Fruit fly (Drosophila melanogaster) whole organism, embryonic: ENCODE results near the gene Lerp.

Experiments used
- Antp ChIP-seq: fragments of 200-800 bp; sonication (Bioruptor generic); optimal IDR thresholded peaks from 3 replicates; lab custom pipeline; 2016; ENCODE audit warnings: missing biosample characterization, missing genetic modification characterization
- Asciz ChIP-seq: fragments of 200-800 bp; sonication (Bioruptor generic); optimal IDR thresholded peaks from 2 replicates; lab custom pipeline; 2017; ENCODE audit warnings: missing biosample characterization, mild to moderate bottlenecking, missing genetic modification characterization, missing genetic modification reagents
- B-H1 ChIP-seq: fragments of 200-800 bp; sonication (Bioruptor generic); IDR thresholded peaks from 3 replicates; pipeline ENCODE4 v1.3.6; 2022; ENCODE audit warnings: missing biosample characterization, missing genetic modification characterization
- BEAF-32 ChIP-seq: fragments of 200-800 bp; sonication (Bioruptor generic); optimal IDR thresholded peaks from 3 replicates; lab custom pipeline; 2017; ENCODE audit warnings: missing biosample characterization, missing genetic modification characterization, mild to moderate bottlenecking, moderate library complexity, missing genetic modification reagents
- CG10267 ChIP-seq: fragments of 200-800 bp; sonication (Bioruptor generic); optimal IDR thresholded peaks from 2 replicates; lab custom pipeline; 2018; ENCODE audit warnings: missing biosample characterization, mild to moderate bottlenecking, missing genetic modification characterization, moderate library complexity
- CG11247 ChIP-seq: fragments of 200-800 bp; sonication (Bioruptor generic); IDR thresholded peaks from 2 replicates; pipeline ENCODE4 v1.3.6; 2022; ENCODE audit warnings: missing biosample characterization, missing genetic modification characterization
- CG11456 ChIP-seq: fragments of 200-800 bp; sonication (Bioruptor generic); IDR thresholded peaks from 3 replicates; pipeline ENCODE4 v1.3.6; 2022; ENCODE audit warnings: missing biosample characterization, missing genetic modification characterization
- CG11504 ChIP-seq: fragments of 200-800 bp; sonication (Bioruptor generic); optimal IDR thresholded peaks from 3 replicates; lab custom pipeline; 2019; ENCODE audit warnings: missing biosample characterization, mild to moderate bottlenecking, missing genetic modification characterization, moderate library complexity
- CG12391 ChIP-seq: fragments of 200-800 bp; sonication (Bioruptor generic); optimal IDR thresholded peaks from 3 replicates; lab custom pipeline; 2018; ENCODE audit warnings: missing biosample characterization, mild to moderate bottlenecking, missing genetic modification characterization, moderate library complexity
- CG13287 ChIP-seq: fragments of 200-800 bp; sonication (Bioruptor generic); IDR thresholded peaks from 2 replicates; pipeline ENCODE4 v1.3.6; 2022; ENCODE audit warnings: missing biosample characterization, missing genetic modification characterization; ENCODE audit not compliant: partially characterized antibody
- CG14050 ChIP-seq: fragments of 200-800 bp; sonication (Bioruptor generic); IDR thresholded peaks from 3 replicates; pipeline ENCODE4 v1.3.6; 2022; ENCODE audit warnings: missing biosample characterization, missing genetic modification characterization
- CG14710 ChIP-seq: fragments of 200-800 bp; sonication (Bioruptor generic); optimal IDR thresholded peaks from 3 replicates; lab custom pipeline; 2019; ENCODE audit warnings: missing biosample characterization, mild to moderate bottlenecking, missing genetic modification characterization, moderate library complexity
- CG15011 ChIP-seq: fragments of 200-800 bp; sonication (Bioruptor generic); optimal IDR thresholded peaks from 3 replicates; lab custom pipeline; 2018; ENCODE audit warnings: missing biosample characterization, mild to moderate bottlenecking, missing genetic modification characterization
- CG16863 ChIP-seq: fragments of 200-800 bp; sonication (Bioruptor generic); optimal IDR thresholded peaks from 3 replicates; lab custom pipeline; 2016; ENCODE audit warnings: missing biosample characterization, missing genetic modification characterization
- CG18262 ChIP-seq: fragments of 200-800 bp; optimal IDR thresholded peaks from 3 replicates; lab custom pipeline; 2019; ENCODE audit warnings: missing biosample characterization, mild to moderate bottlenecking, missing genetic modification characterization, moderate library complexity
- CG2116 ChIP-seq: fragments of 200-800 bp; sonication (Bioruptor generic); optimal IDR thresholded peaks from 3 replicates; lab custom pipeline; 2018; ENCODE audit warnings: missing biosample characterization, mild to moderate bottlenecking, missing genetic modification characterization
- CG2120 ChIP-seq: fragments of 200-800 bp; sonication (Bioruptor generic); optimal IDR thresholded peaks from 3 replicates; lab custom pipeline; 2016; ENCODE audit warnings: missing biosample characterization, missing genetic modification characterization
- CG2712 ChIP-seq: fragments of 200-800 bp; optimal IDR thresholded peaks from 3 replicates; lab custom pipeline; 2019; ENCODE audit warnings: missing biosample characterization, mild to moderate bottlenecking, missing genetic modification characterization, moderate library complexity
- CG33557 ChIP-seq: fragments of 200-800 bp; sonication (Bioruptor generic); optimal IDR thresholded peaks from 2 replicates; lab custom pipeline; 2019; ENCODE audit warnings: missing biosample characterization, mild to moderate bottlenecking, missing genetic modification characterization, moderate library complexity
- CG34376 ChIP-seq: fragments of 200-800 bp; sonication (Bioruptor generic); optimal IDR thresholded peaks from 2 replicates; lab custom pipeline; 2018; ENCODE audit warnings: missing biosample characterization, mild to moderate bottlenecking, missing genetic modification characterization
- CG34422 ChIP-seq: fragments of 200-800 bp; sonication (Bioruptor generic); IDR thresholded peaks from 3 replicates; pipeline ENCODE4 v1.3.6; 2022; ENCODE audit warnings: missing biosample characterization, missing genetic modification characterization
- CG3847 ChIP-seq: fragments of 200-800 bp; sonication (Bioruptor generic); IDR thresholded peaks from 2 replicates; pipeline ENCODE4 v1.3.6; 2022; ENCODE audit warnings: missing biosample characterization, missing genetic modification characterization
- CG43689 ChIP-seq: fragments of 200-800 bp; sonication (Bioruptor generic); IDR thresholded peaks from 2 replicates; pipeline ENCODE4 v1.3.6; 2022; ENCODE audit warnings: missing biosample characterization, missing genetic modification characterization
- CG4617 ChIP-seq: fragments of 200-800 bp; sonication (Bioruptor generic); optimal IDR thresholded peaks from 3 replicates; lab custom pipeline; 2016; ENCODE audit warnings: missing biosample characterization, missing genetic modification characterization, borderline replicate concordance
- CG6654 ChIP-seq: fragments of 200-800 bp; sonication (Bioruptor generic); optimal IDR thresholded peaks from 2 replicates; lab custom pipeline; 2017; ENCODE audit warnings: missing biosample characterization, mild to moderate bottlenecking, missing genetic modification characterization
- CG6683 ChIP-seq: fragments of 200-800 bp; sonication (Bioruptor generic); optimal IDR thresholded peaks from 2 replicates; lab custom pipeline; 2017; ENCODE audit warnings: missing biosample characterization, mild to moderate bottlenecking, missing genetic modification characterization, missing genetic modification reagents
- CG9797 ChIP-seq: fragments of 200-800 bp; sonication (Bioruptor generic); optimal IDR thresholded peaks from 3 replicates; lab custom pipeline; 2018; ENCODE audit warnings: missing biosample characterization, mild to moderate bottlenecking, missing genetic modification characterization
- CoRest ChIP-seq: fragments of 200-800 bp; sonication (Bioruptor generic); optimal IDR thresholded peaks from 3 replicates; lab custom pipeline; 2018; ENCODE audit warnings: missing biosample characterization, mild to moderate bottlenecking, missing genetic modification characterization, moderate library complexity
- Drgx ChIP-seq: fragments of 200-800 bp; sonication (Bioruptor generic); IDR thresholded peaks from 2 replicates; pipeline ENCODE4 v1.3.6; 2022; ENCODE audit warnings: missing biosample characterization, missing genetic modification characterization
- HLH3B ChIP-seq: fragments of 200-800 bp; sonication (Bioruptor generic); IDR thresholded peaks from 2 replicates; pipeline ENCODE4 v1.3.6; 2022; ENCODE audit warnings: missing biosample characterization, missing genetic modification characterization
- HLH4C ChIP-seq: fragments of 200-800 bp; sonication (Bioruptor generic); IDR thresholded peaks from 3 replicates; pipeline ENCODE4 v1.3.6; 2022; ENCODE audit warnings: missing biosample characterization, missing genetic modification characterization; ENCODE audit not compliant: partially characterized antibody
- MBD-R2 ChIP-seq: fragments of 200-800 bp; sonication (Bioruptor generic); IDR thresholded peaks from 2 replicates; pipeline ENCODE4 v1.3.6; 2022; ENCODE audit warnings: missing biosample characterization, missing genetic modification characterization
- MTF-1 ChIP-seq: fragments of 200-800 bp; sonication (Bioruptor generic); optimal IDR thresholded peaks from 2 replicates; lab custom pipeline; 2018; ENCODE audit warnings: missing biosample characterization, mild to moderate bottlenecking, missing genetic modification characterization, borderline replicate concordance
- Med ChIP-seq: fragments of 200-800 bp; sonication (Bioruptor generic); peaks from one replicate; lab custom pipeline; 2016; ENCODE audit warnings: missing biosample characterization, missing genetic modification characterization, mild to moderate bottlenecking, inconsistent platforms, moderate library complexity
- NK7.1 ChIP-seq: fragments of 200-800 bp; sonication (Bioruptor generic); optimal IDR thresholded peaks from 3 replicates; lab custom pipeline; 2016; ENCODE audit warnings: missing biosample characterization, missing genetic modification characterization
- Poxn ChIP-seq: fragments of 200-800 bp; sonication (Bioruptor generic); IDR thresholded peaks from 2 replicates; pipeline ENCODE4 v1.3.6; 2022; ENCODE audit warnings: missing biosample characterization, missing genetic modification characterization
- Side ChIP-seq: fragments of 200-800 bp; sonication (Bioruptor generic); optimal IDR thresholded peaks from 2 replicates; lab custom pipeline; 2016; ENCODE audit warnings: missing biosample characterization, missing genetic modification characterization
- cas ChIP-seq: fragments of 200-800 bp; sonication (Bioruptor generic); IDR thresholded peaks from 2 replicates; pipeline ENCODE4 v1.3.6; 2022; ENCODE audit warnings: missing biosample characterization, missing genetic modification characterization
- cato ChIP-seq: fragments of 200-800 bp; sonication (Bioruptor generic); optimal IDR thresholded peaks from 2 replicates; lab custom pipeline; 2016; ENCODE audit warnings: missing biosample characterization, missing genetic modification characterization, borderline replicate concordance
- dm ChIP-seq: fragments of 200-800 bp; sonication (Bioruptor generic); optimal IDR thresholded peaks from 3 replicates; lab custom pipeline; 2016; ENCODE audit warnings: missing biosample characterization, missing genetic modification characterization
- gcm2 ChIP-seq: fragments of 200-800 bp; sonication (Bioruptor generic); optimal IDR thresholded peaks from 2 replicates; lab custom pipeline; 2016; ENCODE audit warnings: missing biosample characterization, missing genetic modification characterization
- gem ChIP-seq: fragments of 200-800 bp; sonication (Bioruptor generic); optimal IDR thresholded peaks from 2 replicates; lab custom pipeline; 2019; ENCODE audit warnings: missing biosample characterization, mild to moderate bottlenecking, missing genetic modification characterization, moderate library complexity
- gro ChIP-seq: fragments of 200-800 bp; sonication (Bioruptor generic); optimal IDR thresholded peaks from 2 replicates; lab custom pipeline; 2016; ENCODE audit warnings: missing biosample characterization, missing genetic modification characterization
- kah ChIP-seq: fragments of 200-800 bp; sonication (Bioruptor generic); optimal IDR thresholded peaks from 2 replicates; lab custom pipeline; 2018; ENCODE audit warnings: missing biosample characterization, mild to moderate bottlenecking, missing genetic modification characterization
- nerfin-2 ChIP-seq: fragments of 200-800 bp; sonication (Bioruptor generic); IDR thresholded peaks from 2 replicates; pipeline ENCODE4 v1.3.6; 2022; ENCODE audit warnings: missing biosample characterization, missing genetic modification characterization; ENCODE audit not compliant: partially characterized antibody
- pnt ChIP-seq: fragments of 200-800 bp; sonication (Bioruptor generic); optimal IDR thresholded peaks from 3 replicates; lab custom pipeline; 2016; ENCODE audit warnings: missing biosample characterization, missing genetic modification characterization
- ro ChIP-seq: fragments of 200-800 bp; sonication (Bioruptor generic); IDR thresholded peaks from 2 replicates; pipeline ENCODE4 v1.3.6; 2022; ENCODE audit warnings: missing biosample characterization, missing genetic modification characterization
- scrt ChIP-seq: fragments of 200-800 bp; sonication (Bioruptor generic); optimal IDR thresholded peaks from 2 replicates; lab custom pipeline; 2018; ENCODE audit warnings: missing biosample characterization, mild to moderate bottlenecking, missing genetic modification characterization, moderate library complexity
- slbo ChIP-seq: fragments of 200-800 bp; sonication (Bioruptor generic); IDR thresholded peaks from 2 replicates; pipeline ENCODE4 v1.3.6; 2022; ENCODE audit warnings: missing biosample characterization, missing genetic modification characterization
- tna ChIP-seq: fragments of 200-800 bp; sonication (Bioruptor generic); IDR thresholded peaks from 2 replicates; pipeline ENCODE4 v1.3.6; 2022; ENCODE audit warnings: missing biosample characterization, missing genetic modification characterization; ENCODE audit not compliant: partially characterized antibody
- trh ChIP-seq: fragments of 200-800 bp; sonication (Bioruptor generic); optimal IDR thresholded peaks from 2 replicates; lab custom pipeline; 2016; ENCODE audit warnings: missing biosample characterization, missing genetic modification characterization

The Lerp gene

dm6 chr3R:26912615-26913014 lies 49.7 kb upstream of the Lerp start, which contains the start of gene Ets97D (continued):
- TF ChIP-seq CG10267 (tag; lab: Kevin White, UChicago) (peak; percentile 43), CG2712 (peak; percentile 29), MBD-R2 (GFP tag; lab: Robert Waterston, UW) (peak; percentile 82), CG34376 (GFP tag; lab: Kevin White, UChicago) (no peak), MTF-1 (GFP tag; lab: Kevin White, UChicago) (no peak), CG4617 (GFP tag; lab: Kevin White, UChicago) (peak; percentile 94), CG18262 (tag; lab: Kevin White, UChicago) (no peak), kah (GFP tag; lab: Kevin White, UChicago) (peak; percentile 75), cato (GFP tag; lab: Kevin White, UChicago) (no peak), pnt (GFP tag; lab: Kevin White, UChicago) (no peak), CoRest (tag; lab: Kevin White, UChicago) (peak; percentile 38), CG15011 (GFP tag; lab: Kevin White, UChicago) (no peak), CG13287 (GFP tag; lab: Robert Waterston, UW) (peak; percentile 42; the same call in 1 of the 2 replicates), Side (no peak), BEAF-32 (GFP tag; lab: Kevin White, UChicago) (peak; percentile 37), HLH4C (GFP tag; lab: Robert Waterston, UW) (no peak), Asciz (GFP tag; lab: Kevin White, UChicago) (no peak), CG12391 (tag; lab: Kevin White, UChicago) (peak; percentile 16), trh (GFP tag; lab: Kevin White, UChicago) (no peak), CG33557 (GFP tag; lab: Kevin White, UChicago) (no peak), ro (no peak), tna (GFP tag; lab: Robert Waterston, UW) (no peak), nerfin-2 (GFP tag; lab: Robert Waterston, UW) (peak; percentile 26; the same call in 1 of the 2 replicates), B-H1 (GFP tag; lab: Robert Waterston, UW) (no peak), CG16863 (GFP tag; lab: Kevin White, UChicago) (no peak), CG11456 (GFP tag; lab: Robert Waterston, UW) (no peak), CG11504 (tag; lab: Kevin White, UChicago) (peak; percentile 4), CG6683 (GFP tag; lab: Kevin White, UChicago) (no peak), NK7.1 (GFP tag; lab: Kevin White, UChicago) (no peak), CG9797 (GFP tag; lab: Kevin White, UChicago) (peak; percentile 83), gem (no peak), CG3847 (GFP tag; lab: Robert Waterston, UW) (peak; percentile 65), dm (peak; percentile 79), scrt (GFP tag; lab: Kevin White, UChicago) (peak; percentile 68), CG14050 (GFP tag; lab: Robert Waterston, UW) (no peak), cas (GFP tag; lab: Robert Waterston, UW) (no peak), Med (GFP tag; lab: Kevin White, UChicago) (peak; percentile 68), CG34422 (GFP tag; lab: Robert Waterston, UW) (peak; percentile 40; the same call in 1 of the 3 replicates), CG6654 (no peak), slbo (GFP tag; lab: Robert Waterston, UW) (no peak), gro (GFP tag; lab: Kevin White, UChicago) (peak; percentile 34), gcm2 (GFP tag; lab: Kevin White, UChicago) (no peak), Antp (GFP tag; lab: Kevin White, UChicago) (no peak), HLH3B (no peak), CG2116 (GFP tag; lab: Kevin White, UChicago) (peak; percentile 69), CG11247 (no peak), CG2120 (GFP tag; lab: Kevin White, UChicago) (no peak), CG43689 (GFP tag; lab: Robert Waterston, UW) (no peak), Poxn (no peak), CG14710 (tag; lab: Kevin White, UChicago) (peak; percentile 63), Drgx (GFP tag; lab: Robert Waterston, UW) (no peak)
